Fruit fly (Drosophila melanogaster): ENCODE data around the gene croc.

croc gene

DNA sequence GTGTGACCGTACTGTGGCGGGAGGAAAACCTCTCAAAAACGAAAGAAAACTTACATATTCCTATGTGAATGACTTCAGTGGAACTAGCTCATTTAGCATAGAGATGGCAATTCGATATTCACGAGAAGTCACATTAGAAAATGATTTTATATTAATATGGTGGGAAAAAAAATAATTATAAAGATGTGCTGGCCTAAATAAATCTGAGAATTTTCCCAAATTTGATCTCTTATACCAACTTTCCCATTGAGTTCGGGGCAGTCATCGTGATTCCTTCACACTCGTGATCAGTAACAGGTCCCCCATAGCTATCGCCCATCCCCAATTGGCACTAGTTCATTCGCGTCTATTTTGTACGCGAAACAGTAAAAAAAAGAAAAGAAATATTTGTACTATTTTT is 43.2 kb downstream of the croc start, which contains the start of the genes barc and Aef1 (continued):
- peak; percentile 45 for TF ChIP-seq Adf1 (GFP tag; IDR thresholded peaks at IDR 0.05)
- TF ChIP-seq CG1233 (GFP tag; optimal IDR thresholded peaks at IDR 0.05), result peak; percentile 74
- peak; percentile 49 for TF ChIP-seq seq (GFP tag; IDR thresholded peaks at IDR 0.05)
- TF ChIP-seq CG30431 (GFP tag; optimal IDR thresholded peaks at IDR 0.05), result peak; percentile 77
- TF ChIP-seq CG8290 (GFP tag; optimal IDR thresholded peaks at IDR 0.05), result peak; percentile 86
- peak in 1 of 2 experiments; percentile 6 for TF ChIP-seq CG8290 (tag; optimal IDR thresholded peaks at IDR 0.05)
- TF ChIP-seq CTCF (GFP tag; optimal IDR thresholded peaks at IDR 0.05), result peak; percentile 0
- TF ChIP-seq cg (GFP tag; optimal IDR thresholded peaks at IDR 0.05), result no peak
- peak; percentile 94 for TF ChIP-seq CG3847 (GFP tag; IDR thresholded peaks at IDR 0.05)
- peak; percentile 80 for TF ChIP-seq ro (GFP tag; IDR thresholded peaks at IDR 0.05)
- peak; percentile 79 for TF ChIP-seq CG33557 (GFP tag; optimal IDR thresholded peaks at IDR 0.05)
- peak; percentile 83 for TF ChIP-seq vfl (GFP tag; optimal IDR thresholded peaks at IDR 0.05)
- TF ChIP-seq Scr (GFP tag; IDR thresholded peaks at IDR 0.05; ENCODE audit: partially characterized antibody), result peak; percentile 93
- TF ChIP-seq CG14014 (GFP tag; IDR thresholded peaks at IDR 0.05), result peak; percentile 80; the same call in 1 of the 2 replicates
- TF ChIP-seq fru (optimal IDR thresholded peaks at IDR 0.05), result no peak
- no peak for TF ChIP-seq ash1 (GFP tag; optimal IDR thresholded peaks at IDR 0.05)
- TF ChIP-seq CG10654 (GFP tag; optimal IDR thresholded peaks at IDR 0.05), result peak; percentile 88
- no peak for TF ChIP-seq MTF-1 (GFP tag; optimal IDR thresholded peaks at IDR 0.05; ENCODE audit: borderline replicate concordance)
- TF ChIP-seq CG13775 (GFP tag; optimal IDR thresholded peaks at IDR 0.05), result peak; percentile 90
- peak; percentile 87 for TF ChIP-seq bab2 (GFP tag; optimal IDR thresholded peaks at IDR 0.05)
- TF ChIP-seq CG15696 (tag; optimal IDR thresholded peaks at IDR 0.05), result peak; percentile 91
- TF ChIP-seq Med (GFP tag), result peak; percentile 96
- peak; percentile 67 for TF ChIP-seq ERR (GFP tag; optimal IDR thresholded peaks at IDR 0.05)
- peak; percentile 89 for TF ChIP-seq CG14441 (GFP tag; IDR thresholded peaks at IDR 0.05)
- TF ChIP-seq Dip3 (GFP tag; optimal IDR thresholded peaks at IDR 0.05), result peak; percentile 88
- peak; percentile 83 for TF ChIP-seq twi (tag; optimal IDR thresholded peaks at IDR 0.05)
- TF ChIP-seq slou (GFP tag; optimal IDR thresholded peaks at IDR 0.05), result peak; percentile 86
- TF ChIP-seq zen (tag; optimal IDR thresholded peaks at IDR 0.05), result peak; percentile 86
- TF ChIP-seq CG13296 (GFP tag; optimal IDR thresholded peaks at IDR 0.05), result peak; percentile 67
- peak; percentile 87 for TF ChIP-seq HLH3B (GFP tag; IDR thresholded peaks at IDR 0.05)
- TF ChIP-seq sim (GFP tag; IDR thresholded peaks at IDR 0.05), result peak; percentile 74
- TF ChIP-seq YL-1 (GFP tag; optimal IDR thresholded peaks at IDR 0.05), result peak; percentile 80
- peak; percentile 57 for TF ChIP-seq CG6654 (GFP tag; optimal IDR thresholded peaks at IDR 0.05)
- TF ChIP-seq CG2120 (GFP tag; optimal IDR thresholded peaks at IDR 0.05), result peak; percentile 95
- peak; percentile 63 for TF ChIP-seq CG2202 (tag; optimal IDR thresholded peaks at IDR 0.05)
- peak; percentile 83 for TF ChIP-seq CG8089 (GFP tag; optimal IDR thresholded peaks at IDR 0.05)
- TF ChIP-seq CG43689 (GFP tag; IDR thresholded peaks at IDR 0.05), result peak; percentile 51; the same call in 1 of the 2 replicates
- TF ChIP-seq Ets65A (GFP tag), result peak; percentile 99
- peak; percentile 93 for TF ChIP-seq CoRest (tag; optimal IDR thresholded peaks at IDR 0.05)
- peak; percentile 27 for TF ChIP-seq salm (tag; optimal IDR thresholded peaks at IDR 0.05)
- TF ChIP-seq CG13123 (GFP tag; optimal IDR thresholded peaks at IDR 0.05), result peak; percentile 78
- peak; percentile 93 for TF ChIP-seq CG31441 (GFP tag; IDR thresholded peaks at IDR 0.05)
- TF ChIP-seq sqz (GFP tag; optimal IDR thresholded peaks at IDR 0.05), result no peak
- peak; percentile 62 for TF ChIP-seq CG12744 (GFP tag; optimal IDR thresholded peaks at IDR 0.05)
- peak; percentile 49; the same call in 1 of the 2 replicates for TF ChIP-seq tna (GFP tag; IDR thresholded peaks at IDR 0.05; ENCODE audit: partially characterized antibody)
- peak; percentile 25; the same call in 1 of the 3 replicates for TF ChIP-seq CG2199 (GFP tag; IDR thresholded peaks at IDR 0.05)
- peak; percentile 84 for TF ChIP-seq grau (tag; optimal IDR thresholded peaks at IDR 0.05)
- TF ChIP-seq nom (GFP tag; optimal IDR thresholded peaks at IDR 0.05), result no peak
- TF ChIP-seq Dbx (GFP tag; IDR thresholded peaks at IDR 0.05), result peak; percentile 93
- peak; percentile 87 to 90 for TF ChIP-seq dpn (GFP tag; optimal IDR thresholded peaks at IDR 0.05)
- TF ChIP-seq Sry-β (GFP tag; optimal IDR thresholded peaks at IDR 0.05), result peak; percentile 58
- no peak for TF ChIP-seq toy (GFP tag; IDR thresholded peaks at IDR 0.05)
- TF ChIP-seq CG9437 (GFP tag; optimal IDR thresholded peaks at IDR 0.05), result peak; percentile 53
